Worm (Caenorhabditis elegans): ENCODE data around the gene str-222.

str-222 gene

DNA sequence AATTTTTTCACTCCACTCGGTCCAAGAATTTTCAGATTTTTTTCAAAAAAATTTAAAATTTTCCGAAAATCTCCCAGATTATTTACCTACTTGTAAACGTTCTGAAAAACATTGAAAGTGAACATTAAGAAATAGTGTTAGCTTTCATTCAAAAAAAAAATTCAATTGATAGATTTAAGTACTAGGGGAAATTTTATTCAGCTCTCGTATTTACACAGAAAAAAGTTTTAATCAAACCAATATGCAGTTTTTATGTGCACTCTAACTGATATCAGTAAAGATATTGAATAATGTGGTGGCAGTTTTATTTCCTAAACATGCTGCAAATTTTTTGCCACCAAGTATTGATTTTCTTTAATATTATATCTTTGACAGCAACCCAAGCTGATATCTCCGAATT lies 32.3 kb downstream of the str-222 start, which contains the start of gene irld-42:
irld-42 (plus strand) TSS at position 301 of the 400 bp plus-strand sequence.
- TF ChIP-seq nhr-77 (tag; optimal IDR thresholded peaks at IDR 0.05) = no peak
- TF ChIP-seq jun-1 (tag; optimal IDR thresholded peaks at IDR 0.05) = no peak
- TF ChIP-seq skn-1 (tag; optimal IDR thresholded peaks at IDR 0.05) = no peak
- no peak for TF ChIP-seq nhr-6 (tag; optimal IDR thresholded peaks at IDR 0.05)
- TF ChIP-seq lin-38 (GFP tag; IDR thresholded peaks at IDR 0.05) = no peak
- no peak for TF ChIP-seq lin-13 (GFP tag; optimal IDR thresholded peaks at IDR 0.05)
- no peak for TF ChIP-seq ceh-62 (tag; optimal IDR thresholded peaks at IDR 0.05)
- TF ChIP-seq arid-1 (GFP tag; conservative IDR thresholded peaks at IDR 0.05) = no peak
- TF ChIP-seq vab-7 (GFP tag; IDR thresholded peaks at IDR 0.05) = no peak
- TF ChIP-seq Y75B8A.6 (GFP tag; IDR thresholded peaks at IDR 0.05) = no peak
- no peak for TF ChIP-seq F49E8.2 (tag; optimal IDR thresholded peaks at IDR 0.05; ENCODE audit: borderline replicate concordance)
- no peak for TF ChIP-seq tag-97 (GFP tag; IDR thresholded peaks at IDR 0.05)
- TF ChIP-seq Y105C5A.15 (GFP tag; IDR thresholded peaks at IDR 0.05) = no peak
- TF ChIP-seq ZK546.5 (tag; optimal IDR thresholded peaks at IDR 0.05) = no peak

- TF ChIP-seq mdl-1 (tag; optimal IDR thresholded peaks at IDR 0.05) = no peak
- no peak for TF ChIP-seq ceh-20 (GFP tag; IDR thresholded peaks at IDR 0.05)
- no peak for TF ChIP-seq ZK337.2 (GFP tag; IDR thresholded peaks at IDR 0.05)
- no peak for TF ChIP-seq snpc-4 (tag; optimal IDR thresholded peaks at IDR 0.05)
- TF ChIP-seq lim-7 (GFP tag; IDR thresholded peaks at IDR 0.05) = no peak
- no peak for TF ChIP-seq ZK546.5 (tag; optimal IDR thresholded peaks at IDR 0.05)
Observed at ce11 chrV:1678228-1678627, 42.3 kb downstream of the str-222 start, which contains the start of gene srw-98. Gene srw-98 (minus strand): TSS chrV:1678328.

DNA sequence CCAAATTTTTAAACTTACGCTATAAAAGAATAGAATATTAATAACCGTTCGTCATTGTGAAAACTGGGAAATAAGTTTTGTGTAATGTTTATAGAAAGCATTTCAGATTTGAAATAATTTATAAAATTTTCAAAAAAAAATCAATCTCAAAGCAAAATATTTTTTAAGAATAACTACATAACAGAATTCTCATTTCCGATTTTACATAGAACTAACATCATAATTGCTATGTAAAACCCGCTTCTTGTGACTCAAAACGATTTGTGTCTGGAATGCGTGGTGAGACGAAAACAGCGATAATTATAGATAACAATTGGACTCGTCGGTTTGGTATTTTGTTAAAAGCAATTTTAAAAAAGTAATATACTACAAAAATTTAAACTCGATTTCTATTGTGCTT lies 44.8 kb downstream of the str-222 start, which contains the start of gene srw-91:
srw-91 (minus strand) TSS at position 101 of the 400 bp plus-strand sequence.
- TF ChIP-seq hlh-11 (tag; optimal IDR thresholded peaks at IDR 0.05) (no peak), aha-1 (tag) (no peak), ceh-28 (tag; optimal IDR thresholded peaks at IDR 0.05) (no peak), ZK546.5 (tag; optimal IDR thresholded peaks at IDR 0.05) (no peak), ces-1 (GFP tag; optimal IDR thresholded peaks at IDR 0.05) (no peak), Y105C5A.15 (GFP tag; IDR thresholded peaks at IDR 0.05) (no peak), nhr-41 (GFP tag; IDR thresholded peaks at IDR 0.05) (no peak), sdz-12 (GFP tag; optimal IDR thresholded peaks at IDR 0.05) (no peak), pqm-1 (tag; optimal IDR thresholded peaks at IDR 0.05) (no peak), mxl-3 (GFP tag; optimal IDR thresholded peaks at IDR 0.05) (no peak), vab-7 (GFP tag; IDR thresholded peaks at IDR 0.05) (no peak)

DNA sequence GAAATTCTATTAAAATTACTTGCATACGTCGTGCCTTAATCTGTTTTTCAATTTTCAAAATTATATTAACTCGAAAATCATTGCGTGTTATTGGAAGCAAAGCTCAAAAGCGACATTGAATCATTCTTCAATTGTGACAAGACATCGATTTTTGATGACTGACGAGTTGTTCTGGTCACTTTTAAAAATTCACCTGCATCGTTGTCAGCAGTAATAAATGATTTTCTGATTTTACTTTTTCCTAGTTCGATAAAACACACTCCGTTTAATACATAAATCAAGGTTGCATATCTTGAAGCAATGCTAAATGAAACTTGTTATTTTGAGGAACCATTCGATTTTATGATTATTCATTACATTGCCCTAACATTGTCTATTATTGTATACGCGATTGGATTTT lies 46.3 kb downstream of the str-222 start, which contains the start of gene srh-3:
srh-3 (plus strand) TSS at position 301 of the 400 bp plus-strand sequence.
- no peak for TF ChIP-seq spr-1 (tag; optimal IDR thresholded peaks at IDR 0.05)
- no peak for TF ChIP-seq sdz-12 (GFP tag; optimal IDR thresholded peaks at IDR 0.05)
- no peak for TF ChIP-seq mes-2 (tag; optimal IDR thresholded peaks at IDR 0.05; ENCODE audit: poor library complexity, severe bottlenecking)
- TF ChIP-seq lin-15B (tag; optimal IDR thresholded peaks at IDR 0.05) = no peak
- TF ChIP-seq tag-97 (GFP tag; IDR thresholded peaks at IDR 0.05) = no peak
- no peak for TF ChIP-seq madf-9 (GFP tag; conservative IDR thresholded peaks at IDR 0.05)

DNA sequence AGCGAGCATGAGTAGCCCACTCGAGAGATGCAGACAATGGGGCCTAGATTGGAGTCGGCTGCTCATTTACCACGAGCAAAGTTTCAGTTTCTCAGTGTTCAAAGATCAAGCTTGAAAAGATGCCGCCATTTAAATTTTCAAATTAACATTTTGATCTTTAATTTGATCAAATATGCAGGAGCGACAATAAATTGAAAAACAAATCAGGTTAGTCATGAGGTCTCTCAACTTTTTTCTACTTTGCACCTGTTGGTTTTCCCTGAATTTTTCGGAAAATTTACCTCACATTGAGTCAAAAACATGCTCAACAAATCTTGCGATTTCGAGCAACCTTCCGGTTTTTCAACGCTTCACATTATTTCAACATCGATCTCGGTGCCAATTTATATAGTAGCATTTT lies 49.4 kb downstream of the str-222 start, which contains the start of gene srh-5:
srh-5 (plus strand) TSS at position 301 of the 400 bp plus-strand sequence.
- TF ChIP-seq sdz-12 (GFP tag; optimal IDR thresholded peaks at IDR 0.05) = no peak
- TF ChIP-seq ztf-11 (tag; optimal IDR thresholded peaks at IDR 0.05) = no peak
- no peak for TF ChIP-seq ctbp-1 (GFP tag; IDR thresholded peaks at IDR 0.05)
- TF ChIP-seq mep-1 (tag; optimal IDR thresholded peaks at IDR 0.05) = no peak
- no peak for TF ChIP-seq daf-16 (GFP tag; optimal IDR thresholded peaks at IDR 0.05)
- TF ChIP-seq daf-16 (tag; optimal IDR thresholded peaks at IDR 0.05) = no peak
- no peak for TF ChIP-seq mxl-2 (GFP tag; conservative IDR thresholded peaks at IDR 0.05)
- TF ChIP-seq nhr-25 (tag; optimal IDR thresholded peaks at IDR 0.05; ENCODE audit: borderline replicate concordance, insufficient read depth) = no peak
- no peak for TF ChIP-seq nhr-111 (GFP tag; optimal IDR thresholded peaks at IDR 0.05)
- no peak for TF ChIP-seq ama-1 (optimal IDR thresholded peaks at IDR 0.05)
